Worm (Caenorhabditis elegans): Measurements from ENCODE around the gene lonp-2.

DNA sequence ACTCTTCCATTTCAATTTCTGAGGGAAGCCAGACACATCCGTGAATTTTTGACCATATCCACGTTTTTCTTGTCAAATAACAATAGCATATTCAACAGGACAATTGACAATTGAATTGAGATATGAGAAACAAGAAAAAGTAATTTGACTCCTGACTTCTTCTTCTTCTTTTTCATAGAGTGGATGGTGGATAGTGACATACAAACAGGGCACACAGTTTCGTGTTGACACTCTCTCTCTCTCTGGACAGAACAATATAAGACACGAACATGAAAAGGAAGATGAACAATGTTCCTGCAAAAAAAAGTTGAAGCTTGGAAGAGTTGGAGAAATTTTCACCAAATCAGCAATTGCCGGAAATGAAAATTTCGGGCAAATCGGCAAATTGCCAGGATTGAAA is 43.5 kb downstream of the lonp-2 start:
- TF ChIP-seq zip-8 (tag; optimal IDR thresholded peaks at IDR 0.05) = no peak
- no peak for TF ChIP-seq nhr-237 (tag; optimal IDR thresholded peaks at IDR 0.05)
- TF ChIP-seq pha-4 (tag; optimal IDR thresholded peaks at IDR 0.05) = no peak
- no peak for TF ChIP-seq snpc-4 (tag; optimal IDR thresholded peaks at IDR 0.05)
- no peak for TF ChIP-seq mep-1 (tag; optimal IDR thresholded peaks at IDR 0.05)
- no peak for TF ChIP-seq nhr-12 (tag; optimal IDR thresholded peaks at IDR 0.05)

All from whole organism, mixed stage, embryonic.